Fruit fly (Drosophila melanogaster): ENCODE data around the gene Tsen54.

- TF ChIP-seq CG13204 (GFP tag; optimal IDR thresholded peaks at IDR 0.05): no peak
- TF ChIP-seq CG9948 (tag; optimal IDR thresholded peaks at IDR 0.05): no peak
- TF ChIP-seq gl (tag; optimal IDR thresholded peaks at IDR 0.05): no peak
- no peak for TF ChIP-seq CG34367 (tag; optimal IDR thresholded peaks at IDR 0.05)
- TF ChIP-seq CG10348 (GFP tag; IDR thresholded peaks at IDR 0.05): no peak
- TF ChIP-seq Pif1A (GFP tag; optimal IDR thresholded peaks at IDR 0.05): no peak
- no peak for TF ChIP-seq D1 (tag; optimal IDR thresholded peaks at IDR 0.05)
- no peak for TF ChIP-seq Pif1B (GFP tag; optimal IDR thresholded peaks at IDR 0.05)
- TF ChIP-seq CG8159 (tag; optimal IDR thresholded peaks at IDR 0.05): no peak
- no peak for TF ChIP-seq CG32121 (GFP tag; IDR thresholded peaks at IDR 0.05)
- no peak for TF ChIP-seq CG12605 (GFP tag; IDR thresholded peaks at IDR 0.05)
Measured at dm6 chr3L:12193485-12193884, 12.3 kb downstream of the Tsen54 start, which contains the start of gene thoc6.
